Worm (Caenorhabditis elegans) whole organism, young adult: ENCODE measurements around the gene wrt-3.

Experiments used
- B0261.1 ChIP-seq: sonication (generic microtip); optimal IDR thresholded peaks from 2 replicates; lab custom pipeline; 2016; ENCODE audit warnings: mild to moderate bottlenecking, missing genetic modification characterization, moderate library complexity, missing compliant biosample characterization
- C17E4.6 ChIP-seq: fragments of 200-800 bp; sonication (Bioruptor generic); IDR thresholded peaks from 2 replicates; pipeline ENCODE4 v1.3.6; 2022; ENCODE audit warnings: missing genetic modification reagents, missing genetic modification characterization, missing compliant biosample characterization
- F22D6.2 ChIP-seq: sonication (generic microtip); optimal IDR thresholded peaks from 2 replicates; lab custom pipeline; 2016; ENCODE audit warnings: mild to moderate bottlenecking, missing genetic modification characterization, missing compliant biosample characterization
- F33H1.4 ChIP-seq: fragments of 200-800 bp; sonication (Bioruptor generic); IDR thresholded peaks from 2 replicates; pipeline ENCODE4 v1.3.6; 2022; ENCODE audit warnings: missing genetic modification reagents, missing genetic modification characterization, missing compliant biosample characterization
- K11D2.4 ChIP-seq: fragments of 200-800 bp; sonication (Bioruptor generic); IDR thresholded peaks from 2 replicates; pipeline ENCODE4 v1.3.6; 2022; ENCODE audit warnings: missing genetic modification reagents, missing genetic modification characterization, missing compliant biosample characterization
- T26A5.8 ChIP-seq: sonication (generic microtip); optimal IDR thresholded peaks from 2 replicates; lab custom pipeline; 2016; ENCODE audit warnings: missing genetic modification characterization, missing compliant biosample characterization
- Y53G8AR.9 ChIP-seq: fragments of 200-800 bp; sonication (Bioruptor generic); conservative IDR thresholded peaks from 2 replicates; pipeline ENCODE4 v1.3.6; 2022; ENCODE audit warnings: missing genetic modification reagents, missing genetic modification characterization, missing compliant biosample characterization
- Y56A3A.18 ChIP-seq: fragments of 200-800 bp; sonication (Bioruptor generic); IDR thresholded peaks from 2 replicates; pipeline ENCODE4 v1.3.6; 2022; ENCODE audit warnings: missing genetic modification reagents, missing genetic modification characterization, missing compliant biosample characterization
- ZK185.1 ChIP-seq: sonication (generic microtip); optimal IDR thresholded peaks from 2 replicates; lab custom pipeline; 2016; ENCODE audit warnings: mild to moderate bottlenecking, missing genetic modification characterization, missing compliant biosample characterization; ENCODE audit not compliant: poor library complexity, severe bottlenecking
- akir-1 ChIP-seq: fragments of 200-800 bp; sonication (Bioruptor generic); optimal IDR thresholded peaks from 2 replicates; lab custom pipeline; 2018; ENCODE audit warnings: mild to moderate bottlenecking, missing genetic modification characterization, moderate library complexity, missing compliant biosample characterization
- ama-1 ChIP-seq, 3 experiments: fragments of 150-350 bp in 1 of 3; sonication (generic microtip) in 2 of 3; optimal IDR thresholded peaks; 2 replicates each; lab custom pipeline; 2014 to 2018; ENCODE audit warnings: missing biosample characterization in 2 of 3, missing genetic modification characterization in 2 of 3, missing genetic modification reagents in 2 of 3
- aptf-2 ChIP-seq: fragments of 200-800 bp; sonication (Bioruptor generic); conservative IDR thresholded peaks from 2 replicates; pipeline ENCODE4 v1.3.6; 2022; ENCODE audit warnings: missing genetic modification reagents, missing genetic modification characterization, missing compliant biosample characterization
- aptf-3 ChIP-seq: fragments of 200-800 bp; sonication (Bioruptor generic); IDR thresholded peaks from 2 replicates; pipeline ENCODE4 v1.3.6; 2022; ENCODE audit warnings: missing genetic modification characterization, missing compliant biosample characterization
- atf-7 ChIP-seq: sonication (generic microtip); optimal IDR thresholded peaks from 2 replicates; lab custom pipeline; 2017; ENCODE audit warnings: mild to moderate bottlenecking, missing genetic modification characterization, missing compliant biosample characterization
- athp-1 ChIP-seq: sonication (generic microtip); optimal IDR thresholded peaks from 2 replicates; lab custom pipeline; 2017; ENCODE audit warnings: mild to moderate bottlenecking, missing genetic modification characterization, missing compliant biosample characterization
- bed-1 ChIP-seq: fragments of 200-800 bp; sonication (Bioruptor generic); IDR thresholded peaks from 2 replicates; pipeline ENCODE4 v1.3.6; 2022; ENCODE audit warnings: missing genetic modification reagents, missing genetic modification characterization, missing compliant biosample characterization
- cebp-1 ChIP-seq, 2 experiments: fragments of 200-800 bp in 1 of 2; sonication (Bioruptor generic) in 1 of 2; sonication (generic microtip) in 1 of 2; IDR thresholded peaks in 1 of 2; optimal IDR thresholded peaks in 1 of 2; 2 replicates each; pipeline versions ENCODE4 v1.3.6 to Lab custom; 2017 to 2022; ENCODE audit warnings: missing compliant biosample characterization in 2 of 2, missing genetic modification characterization in 2 of 2, mild to moderate bottlenecking in 1 of 2, missing genetic modification reagents in 1 of 2, moderate library complexity in 1 of 2
- cebp-2 ChIP-seq: fragments of 200-800 bp; sonication (Bioruptor generic); IDR thresholded peaks from 2 replicates; pipeline ENCODE4 v1.3.6; 2022; ENCODE audit warnings: missing genetic modification characterization, missing compliant biosample characterization
- ceh-100 ChIP-seq: fragments of 200-800 bp; sonication (Bioruptor generic); IDR thresholded peaks from 2 replicates; pipeline ENCODE4 v1.3.6; 2022; ENCODE audit warnings: missing genetic modification reagents, missing genetic modification characterization, missing compliant biosample characterization
- ceh-27 ChIP-seq: fragments of 200-800 bp; sonication (Bioruptor generic); optimal IDR thresholded peaks from 2 replicates; lab custom pipeline; 2018; ENCODE audit warnings: mild to moderate bottlenecking, missing genetic modification characterization, moderate library complexity, missing compliant biosample characterization
- ceh-40 ChIP-seq: fragments of 200-800 bp; sonication (Bioruptor generic); IDR thresholded peaks from 2 replicates; pipeline ENCODE4 v1.3.6; 2022; ENCODE audit warnings: missing genetic modification characterization, missing compliant biosample characterization
- ceh-79 ChIP-seq: sonication (generic microtip); optimal IDR thresholded peaks from 2 replicates; lab custom pipeline; 2017; ENCODE audit warnings: mild to moderate bottlenecking, missing genetic modification characterization, missing compliant biosample characterization
- dpff-1 ChIP-seq: sonication (generic microtip); optimal IDR thresholded peaks from 2 replicates; lab custom pipeline; 2017; ENCODE audit warnings: mild to moderate bottlenecking, missing genetic modification characterization, missing compliant biosample characterization
- egl-18 ChIP-seq: fragments of 200-800 bp; sonication (Bioruptor generic); IDR thresholded peaks from 2 replicates; pipeline ENCODE4 v1.3.6; 2022; ENCODE audit warnings: missing genetic modification reagents, missing genetic modification characterization, missing compliant biosample characterization
- egl-44 ChIP-seq: fragments of 200-800 bp; sonication (Bioruptor generic); IDR thresholded peaks from 2 replicates; pipeline ENCODE4 v1.3.6; 2022; ENCODE audit warnings: missing genetic modification reagents, missing genetic modification characterization, missing compliant biosample characterization
- ekl-4 ChIP-seq: fragments of 200-800 bp; sonication (Bioruptor generic); IDR thresholded peaks from 2 replicates; pipeline ENCODE4 v1.3.6; 2022; ENCODE audit warnings: missing genetic modification reagents, missing genetic modification characterization, missing compliant biosample characterization
- hlh-12 ChIP-seq: sonication (generic microtip); optimal IDR thresholded peaks from 2 replicates; lab custom pipeline; 2016; ENCODE audit warnings: missing genetic modification characterization, missing compliant biosample characterization
- hlh-26 ChIP-seq: fragments of 200-800 bp; sonication (Bioruptor generic); conservative IDR thresholded peaks from 2 replicates; pipeline ENCODE4 v1.3.6; 2022; ENCODE audit warnings: missing genetic modification reagents, missing genetic modification characterization, missing compliant biosample characterization
- hmg-1.2 ChIP-seq: fragments of 200-800 bp; sonication (Bioruptor generic); IDR thresholded peaks from 2 replicates; pipeline ENCODE4 v1.3.6; 2022; ENCODE audit warnings: missing genetic modification reagents, missing genetic modification characterization, missing compliant biosample characterization
- let-607 ChIP-seq, 2 experiments: fragments of 200-800 bp in 1 of 2; sonication (Bioruptor generic) in 1 of 2; sonication (generic microtip) in 1 of 2; optimal IDR thresholded peaks; 2 replicates each; lab custom pipeline; 2016 to 2018; ENCODE audit warnings: mild to moderate bottlenecking in 2 of 2, missing compliant biosample characterization in 2 of 2, missing genetic modification characterization in 2 of 2, moderate library complexity in 2 of 2, missing genotype in 1 of 2
- lir-1 ChIP-seq: fragments of 200-800 bp; sonication (Bioruptor generic); conservative IDR thresholded peaks from 2 replicates; pipeline ENCODE4 v1.3.6; 2022; ENCODE audit warnings: missing genetic modification reagents, missing genetic modification characterization, missing compliant biosample characterization
- madf-6 ChIP-seq: fragments of 200-800 bp; sonication (Bioruptor generic); IDR thresholded peaks from 2 replicates; pipeline ENCODE4 v1.3.6; 2022; ENCODE audit warnings: missing genetic modification reagents, missing genetic modification characterization, missing compliant biosample characterization
- mcd-1 ChIP-seq: fragments of 200-800 bp; sonication (Bioruptor generic); IDR thresholded peaks from 2 replicates; pipeline ENCODE4 v1.3.6; 2022; ENCODE audit warnings: missing genetic modification reagents, missing genetic modification characterization, missing compliant biosample characterization
- nfya-1 ChIP-seq: sonication (generic microtip); optimal IDR thresholded peaks from 2 replicates; lab custom pipeline; 2017; ENCODE audit warnings: antibody characterized with exemption, missing compliant biosample characterization, missing genetic modification characterization, borderline replicate concordance; ENCODE audit not compliant: insufficient read depth
- nfya-2 ChIP-seq: fragments of 200-800 bp; sonication (Bioruptor generic); IDR thresholded peaks from 2 replicates; pipeline ENCODE4 v1.3.6; 2022; ENCODE audit warnings: missing genetic modification reagents, missing genetic modification characterization, missing compliant biosample characterization
- nhr-80 ChIP-seq: sonication (generic microtip); optimal IDR thresholded peaks from 2 replicates; lab custom pipeline; 2016; ENCODE audit warnings: missing genetic modification characterization, missing compliant biosample characterization
- rcor-1 ChIP-seq: fragments of 200-800 bp; sonication (Bioruptor generic); IDR thresholded peaks from 2 replicates; pipeline ENCODE4 v1.3.6; 2022; ENCODE audit warnings: missing genetic modification reagents, missing genetic modification characterization, missing compliant biosample characterization
- repo-1 ChIP-seq: sonication (generic microtip); optimal IDR thresholded peaks from 2 replicates; lab custom pipeline; 2017; ENCODE audit warnings: mild to moderate bottlenecking, missing genetic modification characterization, missing compliant biosample characterization
- rpc-1 ChIP-seq, 2 experiments: fragments of 150-350 bp in 1 of 2; sonication (generic microtip) in 1 of 2; optimal IDR thresholded peaks; 2 replicates each; lab custom pipeline; 2014 to 2018; ENCODE audit warnings: missing biosample characterization in 1 of 2, missing genetic modification characterization in 1 of 2, missing genetic modification reagents in 1 of 2, missing genotype in 1 of 2
- sdz-38 ChIP-seq: sonication (generic microtip); optimal IDR thresholded peaks from 2 replicates; lab custom pipeline; 2016; ENCODE audit warnings: missing genotype, missing genetic modification characterization, missing compliant biosample characterization
- snpc-1.3 ChIP-seq: sonication (generic microtip); optimal IDR thresholded peaks from 2 replicates; lab custom pipeline; 2017; ENCODE audit warnings: missing genetic modification characterization, mild to moderate bottlenecking, missing compliant biosample characterization, antibody characterized with exemption, moderate library complexity, missing genotype, missing genetic modification reagents; ENCODE audit not compliant: insufficient read depth
- somi-1 ChIP-seq: fragments of 200-800 bp; sonication (Bioruptor generic); optimal IDR thresholded peaks from 2 replicates; lab custom pipeline; 2018; ENCODE audit warnings: mild to moderate bottlenecking, missing genetic modification characterization, missing compliant biosample characterization
- sptf-2 ChIP-seq: fragments of 200-800 bp; sonication (Bioruptor generic); optimal IDR thresholded peaks from 2 replicates; lab custom pipeline; 2018; ENCODE audit warnings: mild to moderate bottlenecking, missing genetic modification characterization, missing compliant biosample characterization
- tlf-1 ChIP-seq: fragments of 200-800 bp; sonication (Bioruptor generic); optimal IDR thresholded peaks from 2 replicates; lab custom pipeline; 2018; ENCODE audit warnings: mild to moderate bottlenecking, missing genetic modification characterization, missing compliant biosample characterization
- ztf-22 ChIP-seq: fragments of 200-800 bp; sonication (Bioruptor generic); optimal IDR thresholded peaks from 2 replicates; lab custom pipeline; 2018; ENCODE audit warnings: mild to moderate bottlenecking, missing genetic modification characterization, moderate library complexity, missing compliant biosample characterization
- ztf-26 ChIP-seq: sonication (generic microtip); optimal IDR thresholded peaks from 2 replicates; lab custom pipeline; 2017; ENCODE audit warnings: missing genetic modification characterization, missing compliant biosample characterization

The wrt-3 gene

DNA sequence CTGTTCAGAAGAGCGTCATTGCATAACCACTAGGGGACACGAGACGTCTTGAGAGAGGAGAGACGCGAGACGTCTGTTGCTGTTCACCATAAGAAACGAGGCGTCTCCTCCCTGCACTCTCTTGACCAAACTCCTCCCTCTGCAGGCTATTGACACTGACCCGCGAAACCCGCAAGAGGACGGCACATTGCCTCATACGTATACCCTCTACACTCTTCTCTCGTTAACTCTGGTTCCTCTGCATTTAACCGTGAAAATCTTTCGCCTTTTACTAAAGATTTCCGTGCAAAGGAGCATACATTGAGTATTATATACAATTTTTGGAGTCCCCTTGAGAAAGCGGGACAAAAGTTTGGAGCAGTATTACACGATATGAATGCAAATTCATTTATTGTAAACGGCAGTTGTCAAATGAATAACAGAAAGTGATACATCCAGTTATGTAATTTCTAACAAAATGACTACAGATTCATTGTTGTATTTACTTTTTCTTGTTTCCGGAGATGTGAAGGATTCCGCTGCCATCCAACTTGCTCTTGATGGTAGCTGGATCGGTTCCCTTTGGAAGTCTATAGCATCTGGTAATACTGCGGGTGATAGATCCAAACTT is 32.7 kb downstream of the wrt-3 start (continued):
- TF ChIP-seq ceh-79 (tag; lab: Kevin White, UChicago) (no peak), hlh-26 (GFP tag; lab: Robert Waterston, UW) (no peak), K11D2.4 (GFP tag; lab: Robert Waterston, UW) (peak; percentile 75), athp-1 (tag; lab: Kevin White, UChicago) (peak; percentile 45), repo-1 (tag; lab: Kevin White, UChicago) (peak; percentile 88), B0261.1 (tag; lab: Kevin White, UChicago) (peak; percentile 39), cebp-2 (GFP tag; lab: Robert Waterston, UW) (0 out of 2 replicates have a peak, but pooled peaks have one; percentile 22), tlf-1 (GFP tag; lab: Kevin White, UChicago) (peak; percentile 81), F22D6.2 (tag; lab: Kevin White, UChicago) (peak; percentile 43), sdz-38 (tag; lab: Kevin White, UChicago) (no peak), ceh-27 (GFP tag; lab: Kevin White, UChicago) (peak; percentile 94), mcd-1 (GFP tag; lab: Robert Waterston, UW) (peak; percentile 90), aptf-2 (GFP tag; lab: Robert Waterston, UW) (peak; percentile 33; the same call in 1 of the 2 replicates), bed-1 (no peak), let-607 (tag; optimal IDR thresholded peaks at IDR 0.05; lab: Kevin White, UChicago) (peak in 1 of 2 experiments; percentile 66), sptf-2 (GFP tag; lab: Kevin White, UChicago) (peak; percentile 61), lir-1 (GFP tag; lab: Robert Waterston, UW) (peak; percentile 76), madf-6 (GFP tag; lab: Robert Waterston, UW) (peak; percentile 79), nfya-1 (tag; lab: Kevin White, UChicago) (no peak), nfya-2 (0 out of 2 replicates have a peak, but pooled peaks have one; percentile 66), atf-7 (tag; lab: Kevin White, UChicago) (peak; percentile 86), akir-1 (GFP tag; lab: Kevin White, UChicago) (no peak), C17E4.6 (GFP tag; lab: Robert Waterston, UW) (peak; percentile 65), egl-44 (GFP tag; lab: Robert Waterston, UW) (peak; percentile 81), snpc-1.3 (tag; lab: Kevin White, UChicago) (peak; percentile 91), dpff-1 (tag; lab: Kevin White, UChicago) (peak; percentile 22), somi-1 (GFP tag; lab: Kevin White, UChicago) (peak; percentile 61), nhr-80 (tag; lab: Kevin White, UChicago) (peak; percentile 85), hmg-1.2 (GFP tag; lab: Robert Waterston, UW) (peak; percentile 92), ekl-4 (GFP tag; lab: Robert Waterston, UW) (peak; percentile 91), ztf-26 (tag; lab: Kevin White, UChicago) (peak; percentile 63), ama-1 (optimal IDR thresholded peaks at IDR 0.05; lab: Kevin White, UChicago) (peak; percentile 98), ama-1 (GFP tag; optimal IDR thresholded peaks at IDR 0.05; lab: Kevin White, UChicago) (no peak), cebp-1 (GFP tag; IDR thresholded peaks at IDR 0.05; lab: Robert Waterston, UW) (no peak), cebp-1 (tag; optimal IDR thresholded peaks at IDR 0.05; lab: Kevin White, UChicago) (peak; percentile 85), ztf-22 (GFP tag; lab: Kevin White, UChicago) (no peak), hlh-12 (tag; lab: Kevin White, UChicago) (no peak), ceh-100 (peak; percentile 84), aptf-3 (GFP tag; lab: Robert Waterston, UW) (no peak), rpc-1 (optimal IDR thresholded peaks at IDR 0.05; lab: Kevin White, UChicago) (no peak), rpc-1 (tag; optimal IDR thresholded peaks at IDR 0.05; lab: Kevin White, UChicago) (peak; percentile 22), ceh-40 (0 out of 2 replicates have a peak, but pooled peaks have one; percentile 6), Y53G8AR.9 (GFP tag; lab: Robert Waterston, UW) (peak; percentile 79), ZK185.1 (tag; lab: Kevin White, UChicago) (peak; percentile 81), T26A5.8 (tag; lab: Kevin White, UChicago) (no peak), F33H1.4 (GFP tag; lab: Robert Waterston, UW) (peak; percentile 71), egl-18 (GFP tag; lab: Robert Waterston, UW) (0 out of 2 replicates have a peak, but pooled peaks have one; percentile 16), rcor-1 (GFP tag; lab: Robert Waterston, UW) (peak; percentile 85), Y56A3A.18 (GFP tag; lab: Robert Waterston, UW) (0 out of 2 replicates have a peak, but pooled peaks have one; percentile 63)
